Fruit fly (Drosophila melanogaster) S2 (cell line): Measurements from ENCODE around the gene upSET.

Source experiments
- CG8478 ChIP-seq: fragments of >200 bp; optimal IDR thresholded peaks from 2 replicates; lab custom pipeline; 2018
- CTCF ChIP-seq, 2 experiments: fragments of >200 bp; optimal IDR thresholded peaks; 2 replicates each; lab custom pipeline; 2018

upSET gene

DNA sequence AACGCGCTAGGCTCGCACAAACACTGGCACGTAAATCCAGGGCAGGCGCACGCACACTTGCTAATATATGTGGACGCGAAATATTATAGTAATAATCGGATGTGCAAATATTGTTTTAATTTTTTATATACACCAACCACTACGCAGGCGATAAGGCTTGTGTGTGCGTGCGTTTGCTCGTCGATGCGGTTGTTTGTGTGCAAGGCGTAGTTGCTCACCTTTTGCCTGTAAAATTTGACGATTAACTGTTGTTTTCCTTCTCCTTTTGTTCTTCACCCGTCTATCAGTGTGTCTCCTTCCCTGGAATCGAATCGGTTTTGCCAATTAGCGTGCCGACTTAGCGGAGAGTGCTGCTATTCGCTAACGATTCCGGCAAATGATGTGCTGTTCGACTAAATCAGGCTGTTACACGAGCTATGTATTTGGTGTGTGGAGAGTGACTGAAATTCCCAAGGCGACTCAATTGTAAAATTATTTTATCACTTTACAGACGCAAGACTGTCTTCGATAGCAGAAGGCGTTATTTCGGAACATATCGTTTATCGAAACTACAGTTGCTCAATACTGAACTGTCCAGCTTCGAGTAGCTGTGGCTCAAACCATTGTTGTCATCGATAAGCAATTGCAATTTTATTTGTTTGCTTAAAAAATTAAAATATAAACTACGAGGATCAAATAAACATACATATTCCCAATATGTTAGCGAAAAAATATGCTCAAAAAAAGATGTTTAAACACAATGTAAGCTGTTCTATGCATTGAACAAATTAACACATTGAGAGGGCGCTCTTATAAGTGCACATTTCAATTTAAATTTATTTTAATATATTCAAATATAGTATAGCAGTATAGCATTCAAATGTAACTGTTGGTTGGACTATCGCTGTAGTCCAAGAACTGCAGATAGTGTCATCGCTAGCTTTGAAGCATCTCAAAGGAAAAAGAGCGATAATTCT lies 29.5 kb downstream of the upSET start, which contains the start of the genes CG6650 and endos:
Gene CG6650, plus strand, starts transcription at position 280 of the 956 bp plus-strand sequence.
Gene endos, minus strand, starts transcription at position 536 of the 956 bp plus-strand sequence.
- TF ChIP-seq CG8478 (lab: Kevin White, UChicago) (no peak), CTCF (optimal IDR thresholded peaks at IDR 0.05; lab: Kevin White, UChicago) (peak in 1 of 2 experiments; percentile 29)

dm6 chr3L:14034476-14034875 lies 32.5 kb downstream of the upSET start, which contains the start of gene CG6661:
TSS of gene CG6661 (plus strand) at chr3L:14034776.
- no peak for TF ChIP-seq CG8478 (lab: Kevin White, UChicago)
- no peak for TF ChIP-seq CTCF (optimal IDR thresholded peaks at IDR 0.05; lab: Kevin White, UChicago)

DNA sequence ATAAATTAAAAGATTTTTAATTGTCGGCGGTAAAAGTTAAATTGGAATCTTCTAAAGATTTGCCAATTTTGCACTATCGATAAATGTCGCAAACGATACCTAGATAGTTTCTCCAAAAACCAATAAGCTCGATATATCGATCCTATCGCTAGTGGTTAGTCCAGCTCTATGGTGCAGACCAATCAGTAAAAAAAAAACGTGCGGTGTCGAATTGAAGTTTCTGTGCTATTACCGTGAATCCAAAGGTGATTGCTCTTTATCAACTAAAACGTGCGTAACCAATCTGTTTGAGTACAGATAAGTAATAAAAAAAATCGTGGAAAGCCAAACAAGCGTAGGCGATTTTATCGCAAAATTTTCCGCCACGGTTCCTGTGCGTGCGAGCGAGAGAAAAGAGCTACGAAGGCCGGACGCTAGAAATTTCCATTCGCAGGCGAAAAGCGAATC lies 35.0 kb downstream of the upSET start, which contains the start of gene Hsp110:
Gene Hsp110, plus strand, starts transcription at position 153 of the 447 bp plus-strand sequence.
- TF ChIP-seq CG8478 (lab: Kevin White, UChicago) (no peak), CTCF (optimal IDR thresholded peaks at IDR 0.05; lab: Kevin White, UChicago) (peak in 1 of 2 experiments; percentile 5)

- no peak for TF ChIP-seq CTCF (optimal IDR thresholded peaks at IDR 0.05; lab: Kevin White, UChicago)
- TF ChIP-seq CG8478 (lab: Kevin White, UChicago): no peak
Observed at dm6 chr3L:14037655-14038644, 36.0 kb downstream of the upSET start.

- TF ChIP-seq CTCF (optimal IDR thresholded peaks at IDR 0.05; lab: Kevin White, UChicago) (no peak), CG8478 (lab: Kevin White, UChicago) (no peak)
Observed at dm6 chr3L:14049620-14050253, 47.8 kb downstream of the upSET start, which contains the start of gene Neurl4. TSS of gene Neurl4 (minus strand) at chr3L:14049892.

DNA sequence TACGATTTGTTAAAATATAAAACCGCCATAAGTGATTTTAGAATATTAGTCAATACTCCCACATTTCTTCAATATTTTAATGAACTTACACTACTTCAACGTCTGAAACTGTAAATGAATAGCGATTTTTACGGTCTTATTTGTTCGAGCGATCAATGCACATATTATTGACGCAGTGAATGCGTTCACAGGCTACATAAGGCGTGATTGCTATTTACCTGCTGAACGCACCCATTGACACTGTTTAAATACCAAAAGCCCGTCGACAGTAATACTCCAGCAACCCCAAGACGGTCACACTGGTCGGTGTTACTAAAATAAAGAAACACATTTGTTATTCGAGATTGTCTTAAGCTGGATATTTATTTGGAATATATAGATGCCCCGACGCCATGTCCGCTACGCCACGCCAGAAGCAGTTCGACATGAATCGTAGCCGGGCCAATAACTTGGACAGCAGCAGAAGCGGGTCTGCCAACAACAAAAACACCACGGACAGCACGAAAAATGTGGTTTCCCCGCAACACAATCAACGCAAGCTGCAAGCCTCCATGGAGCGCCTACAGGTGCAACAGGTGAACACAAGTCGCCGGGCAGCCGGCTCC lies 49.1 kb downstream of the upSET start, which contains the start of gene CG6833:
Gene CG6833, plus strand, starts transcription at position 263 of the 605 bp plus-strand sequence.
- TF ChIP-seq CG8478 (lab: Kevin White, UChicago) (no peak), CTCF (optimal IDR thresholded peaks at IDR 0.05; lab: Kevin White, UChicago) (no peak)

- TF ChIP-seq CTCF (optimal IDR thresholded peaks at IDR 0.05; lab: Kevin White, UChicago) (peak; percentile 12 to 37), CG8478 (lab: Kevin White, UChicago) (no peak)
Observed at dm6 chr3L:14053073-14053643, 51.2 kb downstream of the upSET start, which contains the start of the genes CG13484 and Frl. TSS of gene CG13484 (minus strand) at chr3L:14053079. TSS of gene Frl (plus strand) at chr3L:14053215.

DNA sequence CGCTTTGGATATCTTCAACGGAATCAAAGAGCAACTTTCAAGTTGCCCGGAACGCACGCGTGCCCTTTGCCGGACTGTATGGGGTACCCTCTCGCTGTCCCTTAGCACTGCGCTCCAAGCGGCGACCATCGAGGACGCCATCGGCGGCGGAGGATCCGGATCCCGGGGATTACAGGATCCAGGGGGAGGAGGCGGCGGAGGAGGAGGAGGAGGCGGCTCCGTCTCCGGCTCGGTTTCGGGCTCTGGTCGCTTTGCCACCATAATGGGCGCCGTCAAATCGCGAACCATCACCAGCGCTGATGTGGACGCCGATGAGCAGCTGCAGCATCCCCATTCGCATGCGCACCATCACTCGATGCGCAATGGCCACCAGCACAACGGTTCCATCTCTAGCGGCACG lies 51.9 kb downstream of the upSET start:
- TF ChIP-seq CG8478 (lab: Kevin White, UChicago) (no peak), CTCF (optimal IDR thresholded peaks at IDR 0.05; lab: Kevin White, UChicago) (no peak)

DNA sequence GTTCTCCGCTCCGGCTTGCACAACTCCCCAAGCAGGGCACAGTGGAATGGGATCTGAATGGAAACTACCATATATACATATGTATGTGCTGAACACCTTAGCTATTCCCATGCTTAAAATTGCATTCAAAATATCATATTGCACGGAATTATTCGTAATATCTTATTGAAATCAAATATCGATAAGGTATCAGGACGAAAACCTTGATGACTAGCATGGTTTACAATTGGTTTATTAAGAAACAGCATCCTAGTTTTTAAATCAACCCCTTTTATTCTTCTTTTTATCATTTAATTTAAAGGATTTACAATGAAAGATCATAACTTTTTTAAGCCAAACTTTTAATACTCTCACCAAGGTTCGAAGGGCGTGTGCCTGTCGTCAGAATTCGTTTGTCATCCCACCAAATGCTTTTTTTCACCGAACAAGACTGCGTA lies 53.4 kb downstream of the upSET start:
- TF ChIP-seq CTCF (optimal IDR thresholded peaks at IDR 0.05; lab: Kevin White, UChicago) (no peak), CG8478 (lab: Kevin White, UChicago) (no peak)

DNA sequence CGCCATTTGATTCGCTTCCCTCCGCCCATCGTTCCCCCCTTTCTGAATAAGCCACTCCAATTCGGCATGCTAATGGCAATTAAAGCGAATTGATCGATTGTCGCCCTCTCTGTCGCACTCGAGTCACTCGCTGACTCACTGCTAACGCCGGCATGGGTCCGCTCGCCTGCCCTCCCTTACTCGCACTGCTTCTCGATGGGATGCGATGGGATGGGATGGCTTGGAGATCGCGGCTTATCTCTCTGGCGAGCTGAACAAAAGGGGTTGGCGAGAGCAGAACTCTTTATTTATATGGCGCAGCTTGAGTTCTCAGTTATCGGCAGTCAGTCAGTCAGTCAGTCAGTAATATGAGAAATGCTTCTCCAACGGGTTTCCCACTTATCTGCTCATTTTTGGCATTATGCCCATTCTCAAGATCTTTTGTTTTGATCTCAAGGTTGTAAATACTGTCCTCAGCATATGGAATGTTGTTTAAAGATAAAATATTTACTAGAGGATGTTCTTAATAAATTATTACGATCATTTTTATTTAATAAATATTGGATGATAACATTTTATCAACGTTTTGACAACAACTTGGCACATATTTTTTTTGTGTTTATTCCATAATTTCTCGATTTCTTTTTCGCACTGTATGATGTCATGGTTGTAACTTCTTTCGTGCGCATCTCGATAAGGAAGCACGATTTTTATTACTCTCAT lies 54.0 kb downstream of the upSET start:
- TF ChIP-seq CG8478 (lab: Kevin White, UChicago) (no peak), CTCF (optimal IDR thresholded peaks at IDR 0.05; lab: Kevin White, UChicago) (no peak)

dm6 chr3L:14056816-14057215 lies 54.9 kb downstream of the upSET start:
- no peak for TF ChIP-seq CG8478 (lab: Kevin White, UChicago)
- no peak for TF ChIP-seq CTCF (optimal IDR thresholded peaks at IDR 0.05; lab: Kevin White, UChicago)
